Worm (Caenorhabditis elegans) whole organism, mixed stage, embryonic: ENCODE results near the gene R52.4.

Source experiments
- M03D4.4 ChIP-seq: sonication (generic microtip); optimal IDR thresholded peaks from 2 replicates; lab custom pipeline; 2017; ENCODE audit warnings: mild to moderate bottlenecking, missing genetic modification characterization, missing compliant biosample characterization
- blmp-1 ChIP-seq: fragments of 150-350 bp; optimal IDR thresholded peaks from 2 replicates; lab custom pipeline; 2014; ENCODE audit warnings: missing biosample characterization, missing genetic modification characterization
- ceh-39 ChIP-seq: fragments of 150-350 bp; optimal IDR thresholded peaks from 2 replicates; lab custom pipeline; 2014; ENCODE audit warnings: missing biosample characterization, missing genetic modification characterization
- ceh-43 ChIP-seq: fragments of 200-800 bp; sonication (Bioruptor generic); optimal IDR thresholded peaks from 2 replicates; lab custom pipeline; 2018; ENCODE audit warnings: mild to moderate bottlenecking, missing genetic modification characterization, moderate library complexity, missing compliant biosample characterization
- ceh-83 ChIP-seq: fragments of 200-800 bp; sonication (Bioruptor generic); optimal IDR thresholded peaks from 2 replicates; lab custom pipeline; 2018; ENCODE audit warnings: mild to moderate bottlenecking, missing genetic modification characterization, missing compliant biosample characterization
- cnd-1 ChIP-seq: fragments of 200-800 bp; sonication (Bioruptor generic); optimal IDR thresholded peaks from 2 replicates; lab custom pipeline; 2018; ENCODE audit warnings: mild to moderate bottlenecking, missing genetic modification characterization, missing compliant biosample characterization
- drap-1 ChIP-seq: fragments of 200-800 bp; sonication (Bioruptor generic); optimal IDR thresholded peaks from 3 replicates; lab custom pipeline; 2018; ENCODE audit warnings: mild to moderate bottlenecking, missing genetic modification characterization, missing compliant biosample characterization
- elt-1 ChIP-seq: sonication (generic microtip); optimal IDR thresholded peaks from 2 replicates; lab custom pipeline; 2017; ENCODE audit warnings: missing genetic modification characterization, mild to moderate bottlenecking, missing compliant biosample characterization, antibody characterized with exemption, moderate library complexity, borderline replicate concordance; ENCODE audit not compliant: insufficient read depth
- elt-3 ChIP-seq: fragments of 150-350 bp; optimal IDR thresholded peaks from 2 replicates; lab custom pipeline; 2014; ENCODE audit warnings: missing biosample characterization, missing genetic modification characterization
- flh-1 ChIP-seq: fragments of 200-800 bp; sonication (Bioruptor generic); optimal IDR thresholded peaks from 2 replicates; lab custom pipeline; 2018; ENCODE audit warnings: mild to moderate bottlenecking, missing genetic modification characterization, moderate library complexity, missing compliant biosample characterization
- ham-2 ChIP-seq: fragments of 200-800 bp; sonication (Bioruptor generic); optimal IDR thresholded peaks from 2 replicates; lab custom pipeline; 2018; ENCODE audit warnings: mild to moderate bottlenecking, missing genetic modification characterization, missing compliant biosample characterization
- hlh-1 ChIP-seq: fragments of 150-350 bp; optimal IDR thresholded peaks from 2 replicates; lab custom pipeline; 2014; ENCODE audit warnings: missing biosample characterization, missing genetic modification reagents, missing genetic modification characterization
- lin-13 ChIP-seq: fragments of 150-350 bp; optimal IDR thresholded peaks from 2 replicates; lab custom pipeline; 2014; ENCODE audit warnings: missing biosample characterization, missing genetic modification characterization
- lin-32 ChIP-seq: fragments of 200-800 bp; sonication (Bioruptor generic); optimal IDR thresholded peaks from 2 replicates; lab custom pipeline; 2018; ENCODE audit warnings: mild to moderate bottlenecking, missing genetic modification characterization, missing compliant biosample characterization
- lsy-2 ChIP-seq: fragments of 150-350 bp; optimal IDR thresholded peaks from 2 replicates; lab custom pipeline; 2014; ENCODE audit warnings: missing biosample characterization, missing genetic modification characterization
- mab-5 ChIP-seq: fragments of 150-350 bp; optimal IDR thresholded peaks from 2 replicates; lab custom pipeline; 2014; ENCODE audit warnings: missing biosample characterization, missing genetic modification characterization
- mep-1 ChIP-seq: fragments of 150-350 bp; optimal IDR thresholded peaks from 2 replicates; lab custom pipeline; 2017; ENCODE audit warnings: missing biosample characterization, missing genetic modification reagents, missing genetic modification characterization, inconsistent platforms
- mls-2 ChIP-seq: sonication (generic microtip); optimal IDR thresholded peaks from 2 replicates; lab custom pipeline; 2016; ENCODE audit warnings: mild to moderate bottlenecking, missing genetic modification characterization, moderate library complexity, missing compliant biosample characterization
- nhr-12 ChIP-seq: fragments of 150-350 bp; optimal IDR thresholded peaks from 2 replicates; lab custom pipeline; 2014; ENCODE audit warnings: missing biosample characterization, missing genetic modification characterization
- nhr-2 ChIP-seq: fragments of 150-350 bp; optimal IDR thresholded peaks from 2 replicates; lab custom pipeline; 2014; ENCODE audit warnings: missing biosample characterization, missing genetic modification characterization
- nhr-237 ChIP-seq: fragments of 150-350 bp; optimal IDR thresholded peaks from 2 replicates; lab custom pipeline; 2014; ENCODE audit warnings: missing biosample characterization, missing genetic modification characterization
- nhr-76 ChIP-seq: sonication (generic microtip); optimal IDR thresholded peaks from 2 replicates; lab custom pipeline; 2017; ENCODE audit warnings: missing biosample characterization, missing genetic modification characterization
- snpc-4 ChIP-seq: fragments of 150-350 bp; optimal IDR thresholded peaks from 2 replicates; lab custom pipeline; 2014; ENCODE audit warnings: missing biosample characterization, missing genetic modification characterization
- sptf-1 ChIP-seq: sonication (generic microtip); optimal IDR thresholded peaks from 2 replicates; lab custom pipeline; 2017; ENCODE audit warnings: mild to moderate bottlenecking, missing genetic modification characterization, moderate library complexity, missing compliant biosample characterization
- tbx-8 ChIP-seq: fragments of 200-800 bp; sonication (Bioruptor generic); optimal IDR thresholded peaks from 2 replicates; lab custom pipeline; 2018; ENCODE audit warnings: mild to moderate bottlenecking, missing genetic modification characterization, moderate library complexity, missing compliant biosample characterization
- unc-39 ChIP-seq: fragments of 150-350 bp; optimal IDR thresholded peaks from 2 replicates; lab custom pipeline; 2014; ENCODE audit warnings: missing biosample characterization, missing genetic modification characterization
- unc-62 ChIP-seq: fragments of 150-350 bp; optimal IDR thresholded peaks from 2 replicates; lab custom pipeline; 2014; ENCODE audit warnings: missing biosample characterization, missing genetic modification reagents, missing genetic modification characterization
- zip-8 ChIP-seq: fragments of 150-350 bp; optimal IDR thresholded peaks from 2 replicates; lab custom pipeline; 2014; ENCODE audit warnings: missing biosample characterization, missing genetic modification characterization
- ztf-11 ChIP-seq: fragments of 150-350 bp; optimal IDR thresholded peaks from 2 replicates; lab custom pipeline; 2014; ENCODE audit warnings: missing biosample characterization, missing genetic modification characterization

R52.4 gene

DNA sequence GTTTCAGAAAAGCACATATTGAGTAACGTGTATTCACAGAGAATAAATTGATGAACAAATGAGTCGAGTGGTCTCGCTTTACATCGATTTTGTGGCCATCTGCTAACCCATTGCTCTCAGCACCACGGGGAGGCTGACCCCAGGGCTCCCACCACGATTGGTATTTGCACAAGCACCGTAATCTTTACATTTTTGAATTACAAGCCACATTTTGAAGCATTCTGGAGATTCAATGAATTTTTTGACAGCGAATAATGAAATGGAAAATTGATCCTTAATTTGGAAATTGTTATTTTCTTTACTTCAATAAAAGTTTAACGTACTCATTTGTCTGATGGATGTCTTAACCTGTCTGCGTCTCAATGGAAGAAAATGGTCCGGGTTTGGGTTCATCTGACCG is 37.4 kb upstream of the R52.4 start, which contains the start of gene C40A11.6:
C40A11.6 (minus strand) TSS at position 101 of the 400 bp plus-strand sequence.
- TF ChIP-seq nhr-12 (tag; lab: Kevin White, UChicago), result no peak
- peak; percentile 51 for TF ChIP-seq cnd-1 (tag; lab: Kevin White, UChicago)
- TF ChIP-seq ceh-39 (tag; lab: Kevin White, UChicago), result peak; percentile 22
- no peak for TF ChIP-seq unc-62 (GFP tag; lab: Kevin White, UChicago)

DNA sequence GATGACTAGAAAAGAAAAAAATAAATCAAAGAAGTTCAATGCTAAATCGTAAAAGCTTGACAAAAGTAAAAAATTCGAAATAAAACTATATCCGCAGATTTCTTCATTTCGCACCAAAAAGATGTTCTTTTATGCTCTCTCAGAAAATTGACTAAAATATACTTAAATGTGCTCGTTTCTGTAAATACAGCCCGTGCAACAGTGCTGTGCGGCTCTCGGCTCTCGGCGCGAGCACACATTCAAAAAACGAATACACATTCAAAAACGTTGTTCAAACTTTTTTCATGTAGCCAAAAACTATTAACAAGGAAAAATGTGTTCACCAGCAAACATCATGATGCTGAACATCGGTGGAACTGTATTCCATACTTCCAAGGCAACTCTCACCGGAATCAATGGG is 32.6 kb upstream of the R52.4 start, which contains the start of gene C40A11.3:
C40A11.3 (plus strand) TSS at position 301 of the 400 bp plus-strand sequence.
- TF ChIP-seq elt-3 (tag; lab: Kevin White, UChicago) (no peak), drap-1 (GFP tag; lab: Kevin White, UChicago) (no peak), mep-1 (no peak), unc-39 (tag; lab: Kevin White, UChicago) (no peak), mab-5 (tag; lab: Kevin White, UChicago) (no peak), ham-2 (GFP tag; lab: Kevin White, UChicago) (no peak), ceh-83 (GFP tag; lab: Kevin White, UChicago) (no peak), sptf-1 (no peak), hlh-1 (no peak), nhr-76 (tag; lab: Kevin White, UChicago) (no peak), mls-2 (tag; lab: Kevin White, UChicago) (no peak)

DNA sequence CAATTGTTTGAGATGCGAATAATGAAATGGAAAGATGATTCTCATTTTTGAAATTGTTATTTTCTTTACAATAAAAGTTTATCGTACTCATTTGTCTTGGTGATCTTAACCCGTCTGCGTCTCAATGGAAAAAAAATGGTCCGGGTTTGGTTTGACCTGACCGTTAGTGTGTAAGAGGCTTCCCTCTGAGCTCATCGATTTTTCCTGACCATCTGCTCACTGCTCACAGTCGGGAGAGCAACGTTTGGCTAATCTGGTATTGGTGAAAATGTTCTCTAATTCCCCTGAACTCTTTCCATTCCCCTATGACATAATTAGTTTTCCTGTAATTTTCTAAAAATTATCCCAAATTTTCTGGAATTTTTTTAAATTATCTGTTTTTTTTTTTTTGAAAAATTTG is 30.7 kb upstream of the R52.4 start:
- no peak for TF ChIP-seq ceh-83 (GFP tag; lab: Kevin White, UChicago)
- TF ChIP-seq cnd-1 (tag; lab: Kevin White, UChicago), result peak; percentile 91
- TF ChIP-seq lin-32 (GFP tag; lab: Kevin White, UChicago), result peak; percentile 2
- no peak for TF ChIP-seq nhr-2
- TF ChIP-seq hlh-1, result no peak
- TF ChIP-seq, all 35 proteins: peak for 2

DNA sequence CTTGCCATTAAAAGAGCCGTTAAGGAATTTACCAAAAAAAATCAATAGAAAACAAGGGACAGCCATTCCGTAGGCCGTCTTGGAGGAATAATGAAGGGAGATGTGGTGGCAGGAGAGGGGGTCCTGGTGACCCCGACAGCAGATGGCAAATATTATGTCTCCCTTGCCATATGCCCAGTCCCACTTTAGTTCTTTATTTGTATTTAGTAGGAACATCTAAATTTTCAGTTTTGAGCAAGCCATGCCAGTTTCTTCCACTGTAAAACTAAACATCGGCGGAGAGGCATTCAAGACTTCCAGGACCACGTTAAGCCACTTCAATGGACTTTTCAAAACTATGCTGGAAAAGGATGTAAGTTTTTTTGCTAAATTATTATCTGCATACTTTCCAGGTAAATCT is 29.0 kb upstream of the R52.4 start, which contains the start of gene C40A11.4:
C40A11.4 (plus strand) TSS at position 188 of the 400 bp plus-strand sequence.
- peak; percentile 35 for TF ChIP-seq nhr-2
- peak; percentile 74 for TF ChIP-seq cnd-1 (tag; lab: Kevin White, UChicago)
- TF ChIP-seq lin-32 (GFP tag; lab: Kevin White, UChicago), result peak; percentile 55
- no peak for TF ChIP-seq nhr-76 (tag; lab: Kevin White, UChicago)
- TF ChIP-seq tbx-8, result no peak

DNA sequence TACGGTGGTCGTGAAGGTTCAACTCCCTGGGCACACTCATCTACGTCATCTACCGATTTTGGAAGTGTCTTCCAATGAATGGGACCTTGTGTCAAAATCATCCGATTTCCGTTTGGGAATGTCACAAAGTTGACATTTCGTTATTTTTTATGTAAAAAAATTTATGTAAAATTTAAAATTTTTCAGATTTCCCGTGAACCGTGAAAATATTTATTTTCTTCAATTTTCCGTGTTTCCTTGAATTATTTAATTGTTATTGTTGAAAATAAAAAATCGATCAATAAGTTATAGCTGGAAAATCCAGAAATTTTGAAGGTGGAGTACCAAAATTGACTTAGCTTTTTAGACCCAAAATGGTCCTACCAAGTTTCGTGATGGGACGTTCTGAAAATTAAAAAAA is 27.4 kb upstream of the R52.4 start, which contains the start of gene hpo-7:
hpo-7 (minus strand) TSS at position 101 of the 400 bp plus-strand sequence.
- TF ChIP-seq elt-1 (tag; lab: Kevin White, UChicago), result no peak
- TF ChIP-seq, all 35 proteins: peak for 0

DNA sequence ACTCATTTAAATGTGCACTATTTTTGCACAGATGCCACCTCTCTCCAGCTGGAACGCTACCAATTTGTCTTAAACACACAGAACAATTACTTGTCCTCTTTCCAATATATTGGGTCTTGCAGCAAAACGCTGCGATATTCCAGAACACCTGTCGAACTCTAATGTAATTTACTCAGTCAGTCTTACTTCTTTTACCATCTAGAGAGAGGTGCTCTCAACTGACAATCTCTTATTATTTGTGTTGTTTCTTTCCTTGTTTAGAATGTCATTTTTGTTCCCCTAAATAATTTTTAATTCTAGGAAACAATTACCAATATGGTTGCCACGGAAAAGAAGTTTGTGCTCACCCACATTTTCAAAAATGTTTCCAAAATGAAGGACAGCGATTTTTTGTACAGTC is 22.6 kb upstream of the R52.4 start, which contains the start of gene sdz-28:
sdz-28 (plus strand) TSS at position 301 of the 400 bp plus-strand sequence.
- TF ChIP-seq ceh-39 (tag; lab: Kevin White, UChicago), result peak; percentile 38
- TF ChIP-seq nhr-2, result no peak

DNA sequence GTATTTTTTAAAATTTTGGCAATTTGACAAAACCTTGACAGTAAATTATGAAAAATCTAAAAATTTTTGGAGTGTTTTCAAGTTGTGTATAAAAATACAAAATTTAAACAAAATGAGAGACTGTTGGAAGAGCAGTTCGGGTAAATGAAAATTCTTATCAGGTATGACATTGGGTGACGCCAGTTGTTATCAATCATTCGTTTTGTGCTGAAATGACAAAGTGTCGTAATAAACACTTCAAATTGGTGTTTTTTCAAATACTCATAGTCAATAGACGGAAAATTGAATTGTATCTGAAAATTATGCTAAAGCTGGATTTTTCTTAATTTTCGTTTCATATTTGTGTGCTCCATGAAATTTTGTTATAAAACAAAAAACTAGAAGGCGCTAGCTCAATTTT is 14.6 kb upstream of the R52.4 start:
- no peak for TF ChIP-seq ceh-43 (GFP tag; lab: Kevin White, UChicago)
- no peak for TF ChIP-seq mls-2 (tag; lab: Kevin White, UChicago)
- no peak for TF ChIP-seq nhr-12 (tag; lab: Kevin White, UChicago)
- no peak for TF ChIP-seq unc-39 (tag; lab: Kevin White, UChicago)
- TF ChIP-seq elt-1 (tag; lab: Kevin White, UChicago), result no peak
- TF ChIP-seq mep-1, result no peak
- no peak for TF ChIP-seq snpc-4 (tag; lab: Kevin White, UChicago)
- TF ChIP-seq, all 35 proteins: peak for 0

DNA sequence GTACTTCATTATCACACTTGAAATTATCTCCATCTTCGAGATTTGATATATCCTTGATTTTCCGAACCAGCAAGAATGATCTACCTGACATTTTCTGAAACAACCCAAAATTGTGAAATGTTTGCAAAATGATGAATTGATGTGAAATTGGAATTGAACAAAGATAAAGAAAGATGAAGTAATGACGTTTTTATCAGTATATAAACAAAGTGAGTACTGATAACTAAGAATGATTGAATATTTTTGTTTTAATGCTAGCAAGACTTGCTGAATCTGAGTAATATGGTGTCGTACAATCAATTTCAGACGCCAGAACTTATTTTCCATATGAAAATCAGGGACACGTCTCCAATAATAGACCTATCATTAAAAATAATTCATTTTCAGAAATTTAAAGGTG is 13.9 kb upstream of the R52.4 start, which contains the start of gene math-37:
math-37 (minus strand) TSS at position 101 of the 400 bp plus-strand sequence.
- TF ChIP-seq M03D4.4 (tag; lab: Kevin White, UChicago), result no peak
- TF ChIP-seq snpc-4 (tag; lab: Kevin White, UChicago), result no peak
- no peak for TF ChIP-seq tbx-8
- TF ChIP-seq nhr-237 (tag; lab: Kevin White, UChicago), result no peak
- no peak for TF ChIP-seq lin-32 (GFP tag; lab: Kevin White, UChicago)
- TF ChIP-seq lsy-2 (tag; lab: Kevin White, UChicago), result no peak
- TF ChIP-seq ceh-83 (GFP tag; lab: Kevin White, UChicago), result no peak
- no peak for TF ChIP-seq lin-13 (tag; lab: Kevin White, UChicago)
- no peak for TF ChIP-seq ztf-11
- no peak for TF ChIP-seq blmp-1
- no peak for TF ChIP-seq nhr-76 (tag; lab: Kevin White, UChicago)
- TF ChIP-seq zip-8 (tag; lab: Kevin White, UChicago), result no peak
- no peak for TF ChIP-seq sptf-1
- TF ChIP-seq nhr-12 (tag; lab: Kevin White, UChicago), result no peak
- no peak for TF ChIP-seq elt-1 (tag; lab: Kevin White, UChicago)
- no peak for TF ChIP-seq mab-5 (tag; lab: Kevin White, UChicago)
- TF ChIP-seq flh-1, result no peak
- TF ChIP-seq drap-1 (GFP tag; lab: Kevin White, UChicago), result no peak
